Fruit fly (Drosophila melanogaster): ENCODE data around the gene Gtpx.

Gene Gtpx

DNA sequence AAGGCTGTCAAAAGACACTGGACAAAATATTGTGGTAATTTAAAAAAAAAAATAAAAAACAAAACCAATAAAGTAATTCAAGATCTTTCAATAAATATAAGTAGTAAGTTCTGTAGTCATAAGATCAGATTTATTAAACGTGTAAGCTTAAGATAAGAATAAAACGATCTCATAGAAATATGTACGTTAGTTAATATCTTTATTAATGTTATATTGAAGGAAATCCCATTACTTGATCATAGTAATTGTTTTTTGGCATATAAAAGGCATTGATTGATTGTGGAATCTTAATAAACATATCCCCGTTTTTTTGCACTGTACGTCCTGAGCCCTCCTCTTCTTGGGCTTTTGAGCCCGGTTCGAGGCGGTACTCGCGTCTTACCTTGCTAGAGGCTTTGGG lies 17.2 kb downstream of the Gtpx start (continued):
- no peak for TF ChIP-seq CrebB (tag; optimal IDR thresholded peaks at IDR 0.05)
- peak; percentile 23 for TF ChIP-seq unpg (GFP tag; optimal IDR thresholded peaks at IDR 0.05)
- TF ChIP-seq CG13296 (GFP tag; optimal IDR thresholded peaks at IDR 0.05): peak; percentile 3
- peak; percentile 48; the same call in 1 of the 2 replicates for TF ChIP-seq CG31441 (GFP tag; IDR thresholded peaks at IDR 0.05)
- TF ChIP-seq phol (tag; optimal IDR thresholded peaks at IDR 0.05): peak; percentile 13
- TF ChIP-seq z (GFP tag; IDR thresholded peaks at IDR 0.05): no peak
- TF ChIP-seq nmo (GFP tag; optimal IDR thresholded peaks at IDR 0.05): peak; percentile 17

DNA sequence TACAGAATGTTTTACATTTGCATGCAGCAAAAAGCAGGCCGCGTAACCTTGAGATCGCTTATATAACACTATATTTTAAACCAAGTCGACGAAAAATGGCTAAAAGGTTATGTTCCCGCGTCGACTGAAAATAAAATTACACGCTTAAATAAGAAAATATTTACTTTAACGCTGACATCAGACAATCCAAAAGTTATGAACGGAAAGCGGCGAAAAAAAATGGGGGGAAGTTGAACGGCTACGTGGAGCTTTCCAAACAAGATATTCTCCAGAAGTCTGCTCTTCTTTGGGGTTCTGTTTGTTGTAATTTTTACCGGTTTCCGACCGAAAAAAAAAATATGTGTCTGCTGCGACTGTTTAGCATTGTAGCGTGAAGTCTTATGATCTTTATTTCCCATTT lies 18.5 kb downstream of the Gtpx start:
- peak; percentile 41 for TF ChIP-seq sens (GFP tag)
- no peak for TF ChIP-seq al (GFP tag; IDR thresholded peaks at IDR 0.05)
- no peak for TF ChIP-seq CG8089 (GFP tag; optimal IDR thresholded peaks at IDR 0.05)
- no peak for TF ChIP-seq Hr39 (optimal IDR thresholded peaks at IDR 0.05)
- TF ChIP-seq Pdp1 (GFP tag; optimal IDR thresholded peaks at IDR 0.05): peak in 1 of 2 experiments; percentile 87
- TF ChIP-seq dmrt11E (tag; optimal IDR thresholded peaks at IDR 0.05): no peak
- TF ChIP-seq CG14014 (GFP tag; IDR thresholded peaks at IDR 0.05): no peak
- no peak for TF ChIP-seq ems (GFP tag; optimal IDR thresholded peaks at IDR 0.05)
- TF ChIP-seq bcd (GFP tag; optimal IDR thresholded peaks at IDR 0.05): no peak
- TF ChIP-seq Myb (GFP tag; optimal IDR thresholded peaks at IDR 0.05): no peak
- TF ChIP-seq CG5953 (GFP tag; IDR thresholded peaks at IDR 0.05): no peak
- TF ChIP-seq mirr (GFP tag; optimal IDR thresholded peaks at IDR 0.05): no peak
- TF ChIP-seq nmo (GFP tag; optimal IDR thresholded peaks at IDR 0.05): no peak
- TF ChIP-seq pita (GFP tag; optimal IDR thresholded peaks at IDR 0.05): no peak
- TF ChIP-seq CG3281 (GFP tag; optimal IDR thresholded peaks at IDR 0.05): no peak
- no peak for TF ChIP-seq CG6765 (GFP tag; optimal IDR thresholded peaks at IDR 0.05)
- TF ChIP-seq Hey (tag; optimal IDR thresholded peaks at IDR 0.05): no peak
- peak; percentile 40 for TF ChIP-seq Med (GFP tag)
- TF ChIP-seq cato (GFP tag; optimal IDR thresholded peaks at IDR 0.05; ENCODE audit: borderline replicate concordance): no peak
- TF ChIP-seq Dek (tag; optimal IDR thresholded peaks at IDR 0.05): no peak

DNA sequence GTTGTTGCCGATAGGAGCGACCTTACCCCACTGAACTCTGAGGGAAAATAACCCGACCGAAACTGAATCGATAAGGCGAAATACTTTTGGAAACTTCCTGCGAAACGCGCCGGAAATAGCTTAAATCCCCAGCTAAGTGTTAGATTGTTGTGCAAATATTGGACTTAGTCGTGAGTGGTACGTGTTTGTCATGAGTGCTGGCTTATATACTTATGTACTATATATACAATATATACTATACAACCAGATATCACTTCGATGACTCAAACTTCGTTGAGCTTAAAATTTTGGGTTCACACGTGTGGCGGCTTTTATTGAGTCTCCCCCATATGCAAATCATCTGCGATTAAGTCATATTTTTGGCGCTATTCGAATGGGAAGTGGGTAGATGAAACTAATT lies 20.2 kb downstream of the Gtpx start:
- TF ChIP-seq ato (GFP tag; IDR thresholded peaks at IDR 0.05; ENCODE audit: partially characterized antibody) (no peak), Xbp1 (GFP tag; optimal IDR thresholded peaks at IDR 0.05) (no peak), CG2199 (GFP tag; IDR thresholded peaks at IDR 0.05) (no peak), zf30C (GFP tag; optimal IDR thresholded peaks at IDR 0.05) (no peak), lab (GFP tag; optimal IDR thresholded peaks at IDR 0.05) (peak; percentile 53), Ets65A (GFP tag) (no peak), CG4360 (GFP tag; IDR thresholded peaks at IDR 0.05) (no peak), CG5245 (GFP tag; optimal IDR thresholded peaks at IDR 0.05) (no peak), trh (GFP tag; optimal IDR thresholded peaks at IDR 0.05) (no peak), da (GFP tag; optimal IDR thresholded peaks at IDR 0.05) (no peak), CG3407 (GFP tag; optimal IDR thresholded peaks at IDR 0.05) (no peak), CG32772 (GFP tag; IDR thresholded peaks at IDR 0.05) (no peak), oc (tag; optimal IDR thresholded peaks at IDR 0.05) (peak; percentile 33), CG1024 (GFP tag; IDR thresholded peaks at IDR 0.05) (no peak), CG1602 (GFP tag; optimal IDR thresholded peaks at IDR 0.05) (no peak), HLH3B (GFP tag; IDR thresholded peaks at IDR 0.05) (no peak), rib (GFP tag; IDR thresholded peaks at IDR 0.05) (no peak), CG11456 (GFP tag; IDR thresholded peaks at IDR 0.05) (no peak), pan (optimal IDR thresholded peaks at IDR 0.05) (no peak), pan (GFP tag; optimal IDR thresholded peaks at IDR 0.05 in 1 of 2, IDR thresholded peaks at IDR 0.05 in 1 of 2) (no peak), CG6272 (GFP tag; IDR thresholded peaks at IDR 0.05) (no peak), tna (GFP tag; IDR thresholded peaks at IDR 0.05; ENCODE audit: partially characterized antibody) (no peak), ash1 (GFP tag; optimal IDR thresholded peaks at IDR 0.05) (no peak), nerfin-1 (tag; optimal IDR thresholded peaks at IDR 0.05) (no peak), gsb (GFP tag; IDR thresholded peaks at IDR 0.05) (no peak), sob (GFP tag; IDR thresholded peaks at IDR 0.05) (no peak)
